Fruit fly (Drosophila melanogaster) whole organism, prepupa: ENCODE data around the gene Tpr2.

Experiments used
- Blimp-1 ChIP-seq: fragments of 200-800 bp; sonication (Bioruptor generic); optimal IDR thresholded peaks from 3 replicates; lab custom pipeline; 2017; ENCODE audit warnings: missing biosample characterization, missing genetic modification characterization, mild to moderate bottlenecking, moderate library complexity, missing genetic modification reagents
- CG10631 ChIP-seq: fragments of 200-800 bp; sonication (Bioruptor generic); optimal IDR thresholded peaks from 2 replicates; lab custom pipeline; 2016; ENCODE audit warnings: missing biosample characterization, missing genetic modification characterization
- CG10669 ChIP-seq: fragments of 200-800 bp; sonication (Bioruptor generic); optimal IDR thresholded peaks from 3 replicates; lab custom pipeline; 2018; ENCODE audit warnings: missing biosample characterization, mild to moderate bottlenecking, missing genetic modification characterization, moderate library complexity
- CG11294 ChIP-seq: fragments of 200-800 bp; sonication (Bioruptor generic); IDR thresholded peaks from 2 replicates; pipeline ENCODE4 v1.3.6; 2022; ENCODE audit warnings: missing biosample characterization, missing genetic modification characterization
- CG11762 ChIP-seq: fragments of 200-800 bp; sonication (Bioruptor generic); optimal IDR thresholded peaks from 3 replicates; lab custom pipeline; 2016; ENCODE audit warnings: missing biosample characterization, missing genetic modification characterization; ENCODE audit not compliant: insufficient read depth
- CG11902 ChIP-seq: fragments of 200-800 bp; sonication (Bioruptor generic); optimal IDR thresholded peaks from 3 replicates; lab custom pipeline; 2016; ENCODE audit warnings: missing biosample characterization, missing genetic modification characterization
- CG1621 ChIP-seq: fragments of 200-800 bp; sonication (Bioruptor generic); optimal IDR thresholded peaks from 3 replicates; lab custom pipeline; 2018; ENCODE audit warnings: missing biosample characterization, mild to moderate bottlenecking, missing genetic modification characterization
- CG16779 ChIP-seq: fragments of 200-800 bp; sonication (Bioruptor generic); optimal IDR thresholded peaks from 3 replicates; lab custom pipeline; 2017; ENCODE audit warnings: missing biosample characterization, mild to moderate bottlenecking, missing genetic modification characterization
- CG3032 ChIP-seq: fragments of 200-800 bp; optimal IDR thresholded peaks from 2 replicates; lab custom pipeline; 2019; ENCODE audit warnings: missing biosample characterization, mild to moderate bottlenecking, missing genetic modification characterization, moderate library complexity
- CG31627 ChIP-seq: fragments of 200-800 bp; sonication (Bioruptor generic); optimal IDR thresholded peaks from 3 replicates; lab custom pipeline; 2016; ENCODE audit warnings: missing biosample characterization, missing genetic modification characterization
- CG32006 ChIP-seq: fragments of 200-800 bp; sonication (Bioruptor generic); optimal IDR thresholded peaks from 3 replicates; lab custom pipeline; 2017; ENCODE audit warnings: missing biosample characterization, mild to moderate bottlenecking, missing genetic modification characterization
- CG34406 ChIP-seq: fragments of 200-800 bp; sonication (Bioruptor generic); optimal IDR thresholded peaks from 3 replicates; lab custom pipeline; 2016; ENCODE audit warnings: missing biosample characterization, missing genetic modification characterization
- CG3919 ChIP-seq: fragments of 200-800 bp; sonication (Bioruptor generic); optimal IDR thresholded peaks from 3 replicates; lab custom pipeline; 2016; ENCODE audit warnings: missing biosample characterization, missing genetic modification characterization
- CG6163 ChIP-seq: fragments of 200-800 bp; sonication (Bioruptor generic); IDR thresholded peaks from 3 replicates; pipeline ENCODE4 v1.3.6; 2022; ENCODE audit warnings: missing biosample characterization, missing genetic modification characterization
- CG6276 ChIP-seq: fragments of 200-800 bp; sonication (Bioruptor generic); optimal IDR thresholded peaks from 2 replicates; lab custom pipeline; 2017; ENCODE audit warnings: missing biosample characterization, mild to moderate bottlenecking, missing genetic modification characterization
- CG6792 ChIP-seq: fragments of 200-800 bp; sonication (Bioruptor generic); optimal IDR thresholded peaks from 3 replicates; lab custom pipeline; 2016; ENCODE audit warnings: missing biosample characterization, missing genetic modification characterization
- CG6808 ChIP-seq: fragments of 200-800 bp; sonication (Bioruptor generic); optimal IDR thresholded peaks from 3 replicates; lab custom pipeline; 2017; ENCODE audit warnings: missing biosample characterization, missing genetic modification characterization, mild to moderate bottlenecking, moderate library complexity, missing genetic modification reagents
- CG6854 ChIP-seq: fragments of 200-800 bp; sonication (Bioruptor generic); optimal IDR thresholded peaks from 2 replicates; lab custom pipeline; 2017; ENCODE audit warnings: missing biosample characterization, mild to moderate bottlenecking, missing genetic modification characterization
- CG7368 ChIP-seq: fragments of 200-800 bp; sonication (Bioruptor generic); optimal IDR thresholded peaks from 3 replicates; lab custom pipeline; 2016; ENCODE audit warnings: missing biosample characterization, missing genetic modification characterization
- CG8119 ChIP-seq: fragments of 200-800 bp; sonication (Bioruptor generic); IDR thresholded peaks from 3 replicates; pipeline ENCODE4 v1.3.6; 2022; ENCODE audit warnings: missing biosample characterization, missing genetic modification characterization
- CG8319 ChIP-seq: fragments of 200-800 bp; sonication (Bioruptor generic); optimal IDR thresholded peaks from 3 replicates; lab custom pipeline; 2016; ENCODE audit warnings: missing biosample characterization, missing genetic modification characterization
- CG8632 ChIP-seq: fragments of 200-800 bp; sonication (Bioruptor generic); optimal IDR thresholded peaks from 3 replicates; lab custom pipeline; 2016; ENCODE audit warnings: missing biosample characterization, missing genetic modification characterization
- CG9139 ChIP-seq: fragments of 200-800 bp; sonication (Bioruptor generic); optimal IDR thresholded peaks from 3 replicates; lab custom pipeline; 2017; ENCODE audit warnings: missing biosample characterization, mild to moderate bottlenecking, missing genetic modification characterization
- Eip75B ChIP-seq: fragments of 200-800 bp; sonication (Bioruptor generic); optimal IDR thresholded peaks from 3 replicates; lab custom pipeline; 2016; ENCODE audit warnings: missing biosample characterization, missing genetic modification characterization
- Eip78C ChIP-seq: fragments of 200-800 bp; sonication (Bioruptor generic); peaks from one replicate; lab custom pipeline; 2016; ENCODE audit warnings: missing biosample characterization, missing genetic modification characterization
- Ets21C ChIP-seq: fragments of 200-800 bp; sonication (Bioruptor generic); optimal IDR thresholded peaks from 3 replicates; lab custom pipeline; 2016; ENCODE audit warnings: missing biosample characterization, missing genetic modification characterization
- Ets96B ChIP-seq: fragments of 200-800 bp; optimal IDR thresholded peaks from 2 replicates; lab custom pipeline; 2019; ENCODE audit warnings: missing biosample characterization, mild to moderate bottlenecking, missing genetic modification characterization, moderate library complexity
- Hr38 ChIP-seq: sonication (Bioruptor generic); optimal IDR thresholded peaks from 2 replicates; lab custom pipeline; 2016; ENCODE audit warnings: missing biosample characterization, missing genetic modification characterization
- Hr39 ChIP-seq: fragments of 200-800 bp; sonication (Bioruptor generic); optimal IDR thresholded peaks from 2 replicates; lab custom pipeline; 2016; ENCODE audit warnings: missing biosample characterization, missing genetic modification characterization
- Hr4 ChIP-seq: fragments of 200-800 bp; sonication (Bioruptor generic); optimal IDR thresholded peaks from 3 replicates; lab custom pipeline; 2016; ENCODE audit warnings: missing biosample characterization, missing genetic modification characterization
- Met ChIP-seq: fragments of 200-800 bp; sonication (Bioruptor generic); optimal IDR thresholded peaks from 3 replicates; lab custom pipeline; 2016; ENCODE audit warnings: missing biosample characterization, missing genetic modification characterization
- OdsH ChIP-seq: fragments of 200-800 bp; sonication (Bioruptor generic); optimal IDR thresholded peaks from 3 replicates; lab custom pipeline; 2016; ENCODE audit warnings: missing biosample characterization, missing genetic modification characterization
- Smox ChIP-seq: fragments of 200-800 bp; sonication (Bioruptor generic); optimal IDR thresholded peaks from 3 replicates; lab custom pipeline; 2016; ENCODE audit warnings: missing biosample characterization, missing genetic modification characterization
- Sox102F ChIP-seq: fragments of 200-800 bp; sonication (Bioruptor generic); optimal IDR thresholded peaks from 2 replicates; lab custom pipeline; 2016; ENCODE audit warnings: missing biosample characterization, mild to moderate bottlenecking, missing genetic modification characterization
- Sox14 ChIP-seq: fragments of 200-800 bp; sonication (Bioruptor generic); optimal IDR thresholded peaks from 3 replicates; lab custom pipeline; 2016; ENCODE audit warnings: missing biosample characterization, missing genetic modification characterization
- acj6 ChIP-seq: fragments of 200-800 bp; sonication (Bioruptor generic); optimal IDR thresholded peaks from 3 replicates; lab custom pipeline; 2016; ENCODE audit warnings: missing biosample characterization, missing genetic modification characterization
- cyc ChIP-seq: fragments of 200-800 bp; sonication (Bioruptor generic); optimal IDR thresholded peaks from 3 replicates; lab custom pipeline; 2016; ENCODE audit warnings: missing biosample characterization, missing genetic modification characterization
- dac ChIP-seq: fragments of 200-800 bp; sonication (Bioruptor generic); optimal IDR thresholded peaks from 2 replicates; lab custom pipeline; 2017; ENCODE audit warnings: missing biosample characterization, mild to moderate bottlenecking, missing genetic modification characterization
- dsx ChIP-seq: fragments of 200-800 bp; optimal IDR thresholded peaks from 3 replicates; lab custom pipeline; 2019; ENCODE audit warnings: missing biosample characterization, mild to moderate bottlenecking, missing genetic modification characterization, moderate library complexity; ENCODE audit not compliant: poor library complexity, severe bottlenecking
- eg ChIP-seq: fragments of 200-800 bp; sonication (Bioruptor generic); IDR thresholded peaks from 3 replicates; pipeline ENCODE4 v1.3.6; 2022; ENCODE audit warnings: missing biosample characterization, missing genetic modification characterization
- esn ChIP-seq: fragments of 200-800 bp; sonication (Bioruptor generic); optimal IDR thresholded peaks from 2 replicates; lab custom pipeline; 2016; ENCODE audit warnings: missing biosample characterization, mild to moderate bottlenecking, missing genetic modification characterization, moderate library complexity
- fd85E ChIP-seq: fragments of 200-800 bp; sonication (Bioruptor generic); optimal IDR thresholded peaks from 3 replicates; lab custom pipeline; 2016; ENCODE audit warnings: missing biosample characterization, missing genetic modification characterization
- fkh ChIP-seq: fragments of 200-800 bp; sonication (Bioruptor generic); optimal IDR thresholded peaks from 3 replicates; lab custom pipeline; 2017; ENCODE audit warnings: missing biosample characterization, mild to moderate bottlenecking, missing genetic modification characterization, moderate library complexity
- lz ChIP-seq: fragments of 200-800 bp; sonication (Bioruptor generic); optimal IDR thresholded peaks from 3 replicates; lab custom pipeline; 2016; ENCODE audit warnings: missing biosample characterization, missing genetic modification characterization
- net ChIP-seq: fragments of 200-800 bp; sonication (Bioruptor generic); optimal IDR thresholded peaks from 3 replicates; lab custom pipeline; 2016; ENCODE audit warnings: missing biosample characterization, missing genetic modification characterization
- pdm3 ChIP-seq: fragments of 200-800 bp; sonication (Bioruptor generic); optimal IDR thresholded peaks from 3 replicates; lab custom pipeline; 2016; ENCODE audit warnings: missing biosample characterization, missing genetic modification characterization
- spab ChIP-seq: fragments of 200-800 bp; sonication (Bioruptor generic); optimal IDR thresholded peaks from 2 replicates; lab custom pipeline; 2017; ENCODE audit warnings: missing biosample characterization, mild to moderate bottlenecking, missing genetic modification characterization, missing genetic modification reagents
- ss ChIP-seq, 2 experiments: fragments of 200-800 bp; sonication (Bioruptor generic); optimal IDR thresholded peaks; 2 replicates in 1 of 2; 3 replicates in 1 of 2; lab custom pipeline; 2017 to 2018; ENCODE audit warnings: mild to moderate bottlenecking in 2 of 2, missing biosample characterization in 2 of 2, missing genetic modification characterization in 2 of 2, moderate library complexity in 1 of 2

Tpr2 gene

DNA sequence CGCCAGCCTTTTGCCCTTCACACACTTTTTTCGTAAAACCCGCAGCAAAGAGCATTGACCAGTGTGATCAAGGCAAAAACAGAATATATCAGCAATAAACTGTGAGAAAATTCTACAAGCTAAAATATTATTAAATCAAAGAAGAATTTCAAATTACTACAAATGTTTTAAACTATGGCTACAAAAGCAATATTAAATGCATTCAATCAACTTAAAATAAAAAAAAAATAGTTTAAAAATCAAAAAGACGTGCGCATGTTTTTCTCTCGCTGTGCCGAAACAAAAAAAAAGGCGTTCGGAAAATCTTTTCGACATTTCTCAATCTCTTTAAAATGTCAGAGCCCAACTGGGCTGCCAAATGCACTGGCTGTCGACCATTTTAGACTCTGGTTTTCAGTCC, 6.8 kb downstream of the Tpr2 start (continued):
- TF ChIP-seq net, result peak; percentile 29
- TF ChIP-seq spab (GFP tag; lab: Kevin White, UChicago), result no peak
- peak; percentile 64 for TF ChIP-seq CG11294 (GFP tag; lab: Robert Waterston, UW)
- no peak for TF ChIP-seq CG1621 (tag; lab: Kevin White, UChicago)
- TF ChIP-seq CG3919 (GFP tag; lab: Kevin White, UChicago), result peak; percentile 26
- TF ChIP-seq CG11762, result peak; percentile 6
- peak; percentile 43 for TF ChIP-seq Met (GFP tag; lab: Kevin White, UChicago)
- TF ChIP-seq Ets21C, result peak; percentile 40
- no peak for TF ChIP-seq Hr38
- no peak for TF ChIP-seq CG6276 (GFP tag; lab: Kevin White, UChicago)
- TF ChIP-seq Eip78C, result peak; percentile 81
- TF ChIP-seq esn (GFP tag; lab: Kevin White, UChicago), result peak; percentile 75
- peak; percentile 25; the same call in 1 of the 3 replicates for TF ChIP-seq CG6163 (GFP tag; lab: Robert Waterston, UW)
- TF ChIP-seq CG32006 (GFP tag; lab: Kevin White, UChicago), result peak; percentile 65
- no peak for TF ChIP-seq dac (GFP tag; lab: Kevin White, UChicago)
- peak; percentile 28 for TF ChIP-seq CG8632 (GFP tag; lab: Kevin White, UChicago)
- peak; percentile 57 for TF ChIP-seq lz (GFP tag; lab: Kevin White, UChicago)
- TF ChIP-seq CG6792 (GFP tag; lab: Kevin White, UChicago), result peak; percentile 53
- TF ChIP-seq OdsH (GFP tag; lab: Kevin White, UChicago), result peak; percentile 40
- no peak for TF ChIP-seq CG10669 (GFP tag; lab: Kevin White, UChicago)
- peak; percentile 70 for TF ChIP-seq pdm3 (GFP tag; lab: Kevin White, UChicago)
- TF ChIP-seq Sox14, result peak; percentile 46
- no peak for TF ChIP-seq Ets96B (tag; lab: Kevin White, UChicago)
- TF ChIP-seq eg (GFP tag; lab: Robert Waterston, UW), result peak; percentile 77
- TF ChIP-seq Blimp-1 (GFP tag; lab: Kevin White, UChicago), result no peak
- peak; percentile 43 for TF ChIP-seq acj6 (GFP tag; lab: Kevin White, UChicago)
- peak; percentile 53 for TF ChIP-seq Smox (GFP tag; lab: Kevin White, UChicago)
- no peak for TF ChIP-seq fd85E (GFP tag; lab: Kevin White, UChicago)
- peak; percentile 50 for TF ChIP-seq Hr39 (GFP tag; lab: Kevin White, UChicago)
- no peak for TF ChIP-seq CG34406 (GFP tag; lab: Kevin White, UChicago)
- TF ChIP-seq CG9139, result no peak
- TF ChIP-seq Hr4, result peak; percentile 68
- no peak for TF ChIP-seq CG16779 (tag; lab: Kevin White, UChicago)

DNA sequence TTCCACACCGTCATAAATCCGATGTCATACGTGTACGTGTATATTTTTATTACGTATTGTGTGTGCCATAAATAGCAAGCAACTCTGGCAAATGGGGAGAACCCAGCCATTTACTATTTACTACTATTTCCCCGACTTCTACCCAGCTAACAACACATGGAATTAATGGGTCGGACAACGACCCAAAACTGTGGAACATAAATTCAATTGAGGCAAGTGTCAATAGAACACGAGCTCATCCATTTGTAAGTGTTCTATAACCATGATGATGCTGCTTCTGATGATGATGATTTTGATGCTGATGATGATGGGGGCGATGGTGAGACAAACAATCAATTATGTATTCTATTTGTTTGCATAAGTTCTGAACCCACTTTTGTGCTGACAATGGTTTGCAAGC, 8.2 kb downstream of the Tpr2 start:
- TF ChIP-seq CG7368 (GFP tag; lab: Kevin White, UChicago), result no peak
- no peak for TF ChIP-seq CG10631 (GFP tag; lab: Kevin White, UChicago)
- TF ChIP-seq fkh (GFP tag; lab: Kevin White, UChicago), result peak; percentile 56

DNA sequence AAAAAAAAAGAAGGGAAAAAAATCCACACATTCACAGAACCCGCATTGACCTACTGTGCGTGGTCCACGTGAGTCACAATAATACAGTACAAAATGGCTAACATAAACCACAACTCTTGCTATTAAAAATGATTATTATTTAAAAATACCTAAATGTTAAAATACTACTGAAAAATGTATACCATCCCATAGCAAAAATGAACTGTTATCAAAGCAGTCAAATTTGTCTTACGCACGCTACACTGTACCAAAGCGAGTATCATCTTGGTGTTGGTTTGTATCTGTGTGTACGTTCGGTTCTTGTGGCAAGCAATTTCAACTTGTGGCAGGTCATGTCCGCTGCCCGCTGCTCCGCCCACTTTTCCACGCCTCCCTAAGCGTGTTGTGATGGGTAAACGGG, 9.1 kb downstream of the Tpr2 start:
- peak; percentile 59 for TF ChIP-seq CG8319 (GFP tag; lab: Kevin White, UChicago)
- TF ChIP-seq fkh (GFP tag; lab: Kevin White, UChicago), result peak; percentile 37
- peak; percentile 84 for TF ChIP-seq CG34406 (GFP tag; lab: Kevin White, UChicago)
- TF ChIP-seq CG8119 (GFP tag; lab: Robert Waterston, UW), result peak; percentile 93
- peak; percentile 81 for TF ChIP-seq CG8632 (GFP tag; lab: Kevin White, UChicago)
- peak; percentile 91 for TF ChIP-seq CG32006 (GFP tag; lab: Kevin White, UChicago)
- TF ChIP-seq CG31627, result peak; percentile 87
- TF ChIP-seq cyc (GFP tag; lab: Kevin White, UChicago), result peak; percentile 84
- TF ChIP-seq CG6854 (GFP tag; lab: Kevin White, UChicago), result peak; percentile 40
- peak; percentile 67 for TF ChIP-seq CG3032 (tag; lab: Kevin White, UChicago)
- peak; percentile 82 for TF ChIP-seq CG3919 (GFP tag; lab: Kevin White, UChicago)
- TF ChIP-seq CG6808, result peak; percentile 74
- peak; percentile 56 to 73 for TF ChIP-seq ss (GFP tag; optimal IDR thresholded peaks at IDR 0.05; lab: Kevin White, UChicago)
- peak; percentile 96 for TF ChIP-seq CG6163 (GFP tag; lab: Robert Waterston, UW)
- TF ChIP-seq Blimp-1 (GFP tag; lab: Kevin White, UChicago), result peak; percentile 2
- TF ChIP-seq CG7368 (GFP tag; lab: Kevin White, UChicago), result peak; percentile 85
- peak; percentile 91 for TF ChIP-seq OdsH (GFP tag; lab: Kevin White, UChicago)
- TF ChIP-seq Sox102F (GFP tag; lab: Kevin White, UChicago), result peak; percentile 84
- TF ChIP-seq eg (GFP tag; lab: Robert Waterston, UW), result peak; percentile 95
- peak; percentile 69 for TF ChIP-seq CG6276 (GFP tag; lab: Kevin White, UChicago)
- peak; percentile 56 for TF ChIP-seq fd85E (GFP tag; lab: Kevin White, UChicago)
- TF ChIP-seq dsx (GFP tag; lab: Kevin White, UChicago), result peak; percentile 75
- peak; percentile 94 for TF ChIP-seq Eip75B
- peak; percentile 72 for TF ChIP-seq CG11902 (GFP tag; lab: Kevin White, UChicago)
